Worm (Caenorhabditis elegans) whole organism, L2 larva: ENCODE measurements around the gene arle-14.
A peak's percentile ranks its signal among the peaks of the same experiment; 100 is the strongest.

Experiments
- aly-2 ChIP-seq: fragments of 150-350 bp; optimal IDR thresholded peaks from 2 replicates; lab custom pipeline; 2014; ENCODE audit warnings: missing biosample characterization, missing genetic modification characterization
- blmp-1 ChIP-seq: sonication (generic microtip); optimal IDR thresholded peaks from 2 replicates; lab custom pipeline; 2017; ENCODE audit warnings: missing genetic modification characterization, mild to moderate bottlenecking, missing compliant biosample characterization, antibody characterized with exemption, moderate library complexity; ENCODE audit not compliant: insufficient read depth
- egl-27 ChIP-seq: sonication (generic microtip); optimal IDR thresholded peaks from 3 replicates; lab custom pipeline; 2017; ENCODE audit warnings: missing biosample characterization, missing genetic modification reagents, missing genetic modification characterization
- mab-5 ChIP-seq: fragments of 150-350 bp; optimal IDR thresholded peaks from 2 replicates; lab custom pipeline; 2014; ENCODE audit warnings: missing biosample characterization, missing genetic modification characterization
- zag-1 ChIP-seq: fragments of 150-350 bp; optimal IDR thresholded peaks from 2 replicates; lab custom pipeline; 2014; ENCODE audit warnings: missing biosample characterization, missing genetic modification characterization

DNA sequence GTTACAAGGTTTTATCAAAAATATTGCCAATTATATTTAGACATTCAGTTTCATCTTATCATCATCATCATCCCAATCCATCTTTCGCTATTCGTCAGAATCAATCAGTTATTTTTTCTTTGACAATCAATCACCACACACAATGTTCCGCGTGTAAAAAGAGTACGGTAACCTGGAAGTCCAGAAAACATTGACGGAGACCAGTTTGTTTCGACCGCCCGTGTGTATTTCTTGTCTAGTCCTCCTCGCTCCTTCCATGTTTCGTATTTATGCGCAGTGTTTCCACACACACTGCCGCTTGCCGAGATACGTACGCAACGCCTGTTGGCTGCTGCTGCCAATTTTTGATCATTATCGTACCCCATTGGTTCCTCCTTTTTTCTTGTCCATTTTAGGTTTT is 18.0 kb downstream of the arle-14 start:
- no peak for TF ChIP-seq aly-2
- no peak for TF ChIP-seq mab-5 (tag; lab: Kevin White, UChicago)
- peak; percentile 7 for TF ChIP-seq blmp-1 (tag; lab: Kevin White, UChicago)
- no peak for TF ChIP-seq egl-27 (tag; lab: Kevin White, UChicago)
- TF ChIP-seq zag-1 (tag; lab: Kevin White, UChicago): no peak
